Worm (Caenorhabditis elegans) whole organism, early embryonic: ENCODE results near the gene C14H10.3.

Experiments used
- B0310.2 ChIP-seq: sonication (generic microtip); optimal IDR thresholded peaks from 2 replicates; lab custom pipeline; 2016; ENCODE audit warnings: mild to moderate bottlenecking, missing genetic modification characterization, missing compliant biosample characterization
- F13C5.2 ChIP-seq: sonication (generic microtip); optimal IDR thresholded peaks from 2 replicates; lab custom pipeline; 2017; ENCODE audit warnings: mild to moderate bottlenecking, missing genetic modification characterization, inconsistent platforms, missing compliant biosample characterization
- aly-1 ChIP-seq: sonication (generic microtip); optimal IDR thresholded peaks from 2 replicates; lab custom pipeline; 2016; ENCODE audit warnings: missing genetic modification characterization, missing compliant biosample characterization
- ama-1 ChIP-seq: fragments of 150-350 bp; optimal IDR thresholded peaks from 2 replicates; lab custom pipeline; 2014
- ceh-13 ChIP-seq: fragments of 200-800 bp; sonication (Bioruptor generic); optimal IDR thresholded peaks from 2 replicates; lab custom pipeline; 2018; ENCODE audit warnings: mild to moderate bottlenecking, missing genetic modification characterization, missing compliant biosample characterization
- ceh-36 ChIP-seq: sonication (generic microtip); optimal IDR thresholded peaks from 2 replicates; lab custom pipeline; 2016; ENCODE audit warnings: missing genetic modification characterization, inconsistent platforms, missing compliant biosample characterization
- ets-7 ChIP-seq: sonication (generic microtip); optimal IDR thresholded peaks from 2 replicates; lab custom pipeline; 2016; ENCODE audit warnings: missing genotype, missing genetic modification characterization, missing compliant biosample characterization
- flt-1 ChIP-seq: fragments of 200-800 bp; sonication (Bioruptor generic); IDR thresholded peaks from 2 replicates; pipeline ENCODE4 v1.3.6; 2022; ENCODE audit warnings: missing genetic modification characterization, missing compliant biosample characterization
- hmbx-1 ChIP-seq: sonication (generic microtip); optimal IDR thresholded peaks from 2 replicates; lab custom pipeline; 2016; ENCODE audit warnings: mild to moderate bottlenecking, missing genetic modification characterization, missing compliant biosample characterization
- hmg-4 ChIP-seq: fragments of 200-800 bp; sonication (Bioruptor generic); optimal IDR thresholded peaks from 2 replicates; lab custom pipeline; 2018; ENCODE audit warnings: mild to moderate bottlenecking, missing genetic modification characterization, missing compliant biosample characterization
- hnd-1 ChIP-seq: sonication (generic microtip); optimal IDR thresholded peaks from 2 replicates; lab custom pipeline; 2016; ENCODE audit warnings: missing genetic modification characterization, missing compliant biosample characterization
- pes-1 ChIP-seq: fragments of 200-800 bp; sonication (Bioruptor generic); IDR thresholded peaks from 2 replicates; pipeline ENCODE4 v1.3.6; 2022; ENCODE audit warnings: missing genetic modification reagents, missing genetic modification characterization, missing compliant biosample characterization
- scrt-1 ChIP-seq: fragments of 200-800 bp; sonication (Bioruptor generic); IDR thresholded peaks from 2 replicates; pipeline ENCODE4 v1.3.6; 2022; ENCODE audit warnings: missing genetic modification characterization, missing compliant biosample characterization
- sea-1 ChIP-seq: fragments of 200-800 bp; sonication (Bioruptor generic); conservative IDR thresholded peaks from 2 replicates; pipeline ENCODE4 v1.3.6; 2022; ENCODE audit warnings: missing genetic modification characterization, missing compliant biosample characterization
- tbx-11 ChIP-seq: fragments of 200-800 bp; sonication (Bioruptor generic); IDR thresholded peaks from 2 replicates; pipeline ENCODE4 v1.3.6; 2022; ENCODE audit warnings: missing genetic modification characterization, missing compliant biosample characterization
- tbx-37 ChIP-seq: fragments of 200-800 bp; sonication (Bioruptor generic); conservative IDR thresholded peaks from 2 replicates; pipeline ENCODE4 v1.3.6; 2022; ENCODE audit warnings: missing genetic modification reagents, missing genetic modification characterization, missing compliant biosample characterization
- tra-4 ChIP-seq: sonication (generic microtip); optimal IDR thresholded peaks from 2 replicates; lab custom pipeline; 2017; ENCODE audit warnings: missing genetic modification characterization, missing compliant biosample characterization

The C14H10.3 gene

DNA sequence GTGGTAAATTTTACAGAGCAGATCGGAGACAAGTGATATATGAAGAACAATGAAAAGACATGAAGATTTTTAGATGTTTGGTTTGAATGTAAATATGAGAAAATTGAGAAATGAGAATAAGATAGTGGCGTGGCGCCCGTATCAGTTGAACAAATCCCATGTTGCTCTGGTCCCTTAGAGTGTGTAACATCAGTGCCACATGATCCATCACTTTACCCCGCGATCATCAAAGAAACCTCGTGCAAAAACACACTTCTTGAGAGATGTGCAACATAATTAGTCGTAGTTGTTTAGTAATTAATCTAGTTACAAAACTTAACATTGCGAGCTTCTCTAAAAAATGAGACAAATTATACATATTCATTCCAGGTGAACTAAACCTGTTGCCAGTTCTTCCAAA is 26.1 kb upstream of the C14H10.3 start:
- TF ChIP-seq F13C5.2 (tag; lab: Kevin White, UChicago) (no peak), tbx-11 (no peak), hmg-4 (GFP tag; lab: Kevin White, UChicago) (no peak), B0310.2 (no peak), sea-1 (GFP tag; lab: Robert Waterston, UW) (no peak), aly-1 (tag; lab: Kevin White, UChicago) (no peak), scrt-1 (no peak), tra-4 (no peak)

DNA sequence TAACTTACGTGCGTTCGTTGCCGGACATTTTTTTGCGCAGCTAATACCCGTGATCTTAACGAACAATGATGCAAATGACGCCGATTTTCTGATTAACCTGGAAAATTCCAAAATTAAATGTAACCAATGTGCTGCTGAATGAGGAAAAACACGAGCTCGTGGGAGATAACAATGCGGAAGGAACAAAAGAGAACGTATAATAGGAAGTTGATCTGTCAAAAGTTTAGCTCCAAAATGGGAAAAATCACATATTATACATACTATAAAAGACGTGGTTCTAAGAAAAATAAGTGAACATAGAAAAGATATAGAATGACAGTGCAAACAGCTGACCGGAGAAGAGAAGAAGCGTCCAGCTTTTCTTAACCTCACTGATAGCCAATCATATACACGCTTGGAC is 24.8 kb upstream of the C14H10.3 start, which contains the start of gene C14H10.2:
C14H10.2 (minus strand) TSS at position 101 of the 400 bp plus-strand sequence.
- no peak for TF ChIP-seq hnd-1 (tag; lab: Kevin White, UChicago)
- TF ChIP-seq ama-1 (lab: Kevin White, UChicago), result no peak
- TF ChIP-seq F13C5.2 (tag; lab: Kevin White, UChicago), result no peak
- no peak for TF ChIP-seq ceh-36 (tag; lab: Kevin White, UChicago)
- no peak for TF ChIP-seq hmg-4 (GFP tag; lab: Kevin White, UChicago)

- no peak for TF ChIP-seq tra-4
- TF ChIP-seq tbx-37 (GFP tag; lab: Robert Waterston, UW), result no peak
- no peak for TF ChIP-seq tbx-11
- no peak for TF ChIP-seq B0310.2
- no peak for TF ChIP-seq sea-1 (GFP tag; lab: Robert Waterston, UW)
- TF ChIP-seq ceh-36 (tag; lab: Kevin White, UChicago), result no peak
- TF ChIP-seq hnd-1 (tag; lab: Kevin White, UChicago), result no peak
- TF ChIP-seq pes-1, result no peak
- TF ChIP-seq ama-1 (lab: Kevin White, UChicago), result no peak
- no peak for TF ChIP-seq F13C5.2 (tag; lab: Kevin White, UChicago)
- no peak for TF ChIP-seq scrt-1
- no peak for TF ChIP-seq aly-1 (tag; lab: Kevin White, UChicago)
- TF ChIP-seq hmbx-1 (tag; lab: Kevin White, UChicago), result no peak
- TF ChIP-seq flt-1 (GFP tag; lab: Robert Waterston, UW), result no peak
- no peak for TF ChIP-seq ets-7 (tag; lab: Kevin White, UChicago)
- no peak for TF ChIP-seq ceh-13 (GFP tag; lab: Kevin White, UChicago)
- TF ChIP-seq hmg-4 (GFP tag; lab: Kevin White, UChicago), result no peak
These were observed 21.7 kb upstream of the C14H10.3 start for ce11 chrX:10249685-10250084.

DNA sequence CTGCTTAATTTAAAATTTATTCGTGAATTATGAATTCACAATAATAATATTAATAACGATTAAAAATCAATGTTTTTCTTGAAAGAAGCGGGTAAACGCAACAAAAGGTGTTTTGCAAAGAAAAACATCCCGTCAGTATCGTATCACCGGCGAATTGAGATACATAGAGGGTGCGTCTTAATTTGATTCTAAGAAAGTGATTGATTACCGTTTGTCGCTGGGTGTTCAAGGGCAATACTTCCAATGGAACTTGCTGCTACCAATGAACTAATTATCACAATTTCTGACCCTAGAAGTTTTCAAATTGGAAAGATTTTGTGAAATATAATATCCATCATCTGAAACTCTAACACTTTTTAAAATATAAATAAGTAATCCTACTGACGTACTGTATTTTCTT is 17.7 kb upstream of the C14H10.3 start:
- no peak for TF ChIP-seq flt-1 (GFP tag; lab: Robert Waterston, UW)
- no peak for TF ChIP-seq pes-1
- TF ChIP-seq scrt-1, result no peak
- TF ChIP-seq tra-4, result no peak
- no peak for TF ChIP-seq tbx-11
- TF ChIP-seq tbx-37 (GFP tag; lab: Robert Waterston, UW), result no peak
- no peak for TF ChIP-seq ets-7 (tag; lab: Kevin White, UChicago)
- TF ChIP-seq hnd-1 (tag; lab: Kevin White, UChicago), result no peak
- TF ChIP-seq aly-1 (tag; lab: Kevin White, UChicago), result no peak

ce11 chrX:10240939-10241338 is 13.0 kb upstream of the C14H10.3 start, which contains the start of gene str-74:
Gene str-74 (minus strand): TSS chrX:10241039.
- TF ChIP-seq F13C5.2 (tag; lab: Kevin White, UChicago), result no peak
- no peak for TF ChIP-seq tra-4
- TF ChIP-seq B0310.2, result no peak
- TF ChIP-seq ceh-36 (tag; lab: Kevin White, UChicago), result no peak
- TF ChIP-seq tbx-11, result no peak
- TF ChIP-seq hmg-4 (GFP tag; lab: Kevin White, UChicago), result no peak
- no peak for TF ChIP-seq ets-7 (tag; lab: Kevin White, UChicago)
- TF ChIP-seq ama-1 (lab: Kevin White, UChicago), result no peak
- TF ChIP-seq tbx-37 (GFP tag; lab: Robert Waterston, UW), result no peak
- no peak for TF ChIP-seq aly-1 (tag; lab: Kevin White, UChicago)
- TF ChIP-seq pes-1, result no peak
- TF ChIP-seq scrt-1, result no peak
- TF ChIP-seq ceh-13 (GFP tag; lab: Kevin White, UChicago), result no peak
- TF ChIP-seq hmbx-1 (tag; lab: Kevin White, UChicago), result no peak
- no peak for TF ChIP-seq sea-1 (GFP tag; lab: Robert Waterston, UW)
- TF ChIP-seq hnd-1 (tag; lab: Kevin White, UChicago), result no peak
- TF ChIP-seq flt-1 (GFP tag; lab: Robert Waterston, UW), result no peak

DNA sequence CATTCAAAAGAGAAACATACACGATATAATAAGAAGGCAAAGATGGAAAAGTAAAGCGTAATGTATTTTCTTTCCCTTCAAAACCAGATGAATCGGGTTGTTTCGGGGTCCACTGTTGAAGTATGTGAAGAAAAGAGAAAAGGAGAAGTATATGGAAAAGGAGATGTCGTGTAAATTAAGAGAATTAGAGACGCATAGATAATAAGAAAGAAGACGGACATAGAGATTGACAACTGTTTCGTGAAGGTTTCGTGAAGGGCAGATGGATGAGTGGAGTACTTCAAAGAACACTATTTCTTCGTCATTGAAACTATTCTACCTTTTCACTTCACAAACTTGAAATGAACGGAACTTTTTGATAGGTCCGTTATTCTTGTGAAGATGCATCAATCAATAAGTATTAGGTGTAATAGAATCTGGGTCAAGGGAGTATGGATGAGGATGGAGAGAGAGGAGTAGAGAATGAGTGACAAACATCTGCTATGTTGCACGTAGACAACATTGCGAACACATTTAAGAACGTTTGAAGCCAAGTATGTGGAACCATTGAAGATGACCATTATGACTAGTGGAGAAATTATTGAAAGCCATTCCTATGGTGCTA is 10.3 kb upstream of the C14H10.3 start:
- no peak for TF ChIP-seq hmbx-1 (tag; lab: Kevin White, UChicago)

DNA sequence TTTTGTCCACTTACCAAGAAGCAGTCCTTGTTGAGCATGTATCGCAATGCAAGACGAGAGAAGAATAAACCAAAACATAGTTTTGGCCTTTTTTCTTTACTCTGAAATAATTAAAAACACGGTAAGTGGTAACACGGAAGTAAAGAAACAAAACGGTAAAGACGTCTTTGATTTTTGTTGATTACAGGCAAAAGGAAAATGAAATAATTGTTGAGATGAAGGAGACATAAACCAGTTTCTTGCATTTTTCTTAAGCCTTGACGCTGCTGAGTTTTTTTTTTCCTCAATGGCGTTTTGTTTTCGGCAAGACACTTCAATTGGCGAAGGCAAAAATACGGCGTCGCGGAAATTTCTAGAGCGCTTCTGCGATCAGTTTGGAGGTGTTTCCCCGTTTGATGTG is 8.9 kb upstream of the C14H10.3 start, which contains the start of gene zipt-13:
zipt-13 (minus strand) TSS at position 101 of the 400 bp plus-strand sequence.
- TF ChIP-seq ceh-36 (tag; lab: Kevin White, UChicago), result no peak
- TF ChIP-seq ets-7 (tag; lab: Kevin White, UChicago), result no peak
- no peak for TF ChIP-seq hnd-1 (tag; lab: Kevin White, UChicago)
- TF ChIP-seq tra-4, result no peak
- no peak for TF ChIP-seq aly-1 (tag; lab: Kevin White, UChicago)
- TF ChIP-seq tbx-11, result no peak
- TF ChIP-seq ceh-13 (GFP tag; lab: Kevin White, UChicago), result no peak
- no peak for TF ChIP-seq sea-1 (GFP tag; lab: Robert Waterston, UW)

- TF ChIP-seq ceh-13 (GFP tag; lab: Kevin White, UChicago) (no peak), tbx-37 (GFP tag; lab: Robert Waterston, UW) (no peak), tbx-11 (no peak), ceh-36 (tag; lab: Kevin White, UChicago) (no peak), ets-7 (tag; lab: Kevin White, UChicago) (no peak), aly-1 (tag; lab: Kevin White, UChicago) (no peak), B0310.2 (no peak), scrt-1 (no peak), hmbx-1 (tag; lab: Kevin White, UChicago) (no peak), pes-1 (no peak), sea-1 (GFP tag; lab: Robert Waterston, UW) (no peak), hmg-4 (GFP tag; lab: Kevin White, UChicago) (no peak)
These were observed 4.5 kb upstream of the C14H10.3 start for ce11 chrX:10232395-10232794.
